Fruit fly (Drosophila melanogaster): ENCODE measurements around the gene CG12054.

CG12054 gene

DNA sequence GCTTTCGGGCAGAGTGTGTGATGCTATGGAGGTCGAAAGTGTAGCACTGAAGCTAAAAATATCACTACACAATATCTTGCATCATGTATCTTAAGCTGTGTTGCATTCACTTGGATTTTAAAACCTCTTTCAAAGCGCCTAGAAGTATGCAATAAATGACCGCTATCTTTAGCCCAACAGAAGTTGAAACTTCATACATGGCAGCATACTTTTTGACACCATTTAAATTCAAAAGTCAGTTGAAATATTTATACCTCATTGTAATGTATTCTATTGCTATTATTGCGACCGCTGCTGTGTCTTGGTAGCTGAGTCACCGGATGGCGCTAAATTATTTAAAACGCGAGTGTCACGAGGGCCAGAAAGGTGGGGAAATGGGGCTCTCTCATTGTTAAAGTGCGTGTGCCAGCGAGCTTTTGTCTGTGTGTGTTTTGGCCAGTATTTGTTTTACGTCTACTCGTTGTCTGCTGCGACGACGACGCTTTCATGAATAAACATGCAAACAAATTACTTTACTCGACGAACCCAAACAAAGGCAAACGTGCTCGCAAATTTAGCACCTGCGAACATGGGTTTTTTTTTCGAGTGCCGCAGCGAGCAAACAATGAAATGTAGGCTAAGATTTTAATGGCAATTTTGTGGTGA, 50.4 kb downstream of the CG12054 start:
- no peak for TF ChIP-seq HLH106 (tag; optimal IDR thresholded peaks at IDR 0.05)
- no peak for TF ChIP-seq sage (GFP tag; optimal IDR thresholded peaks at IDR 0.05)
- no peak for TF ChIP-seq Dif (GFP tag; optimal IDR thresholded peaks at IDR 0.05; ENCODE audit: partially characterized antibody)
- no peak for TF ChIP-seq CrebA (GFP tag; optimal IDR thresholded peaks at IDR 0.05; ENCODE audit: borderline replicate concordance)
- no peak for TF ChIP-seq rgr (GFP tag; optimal IDR thresholded peaks at IDR 0.05)
- TF ChIP-seq br (GFP tag; optimal IDR thresholded peaks at IDR 0.05) = peak; percentile 18
- no peak for TF ChIP-seq GATAd (GFP tag; optimal IDR thresholded peaks at IDR 0.05)
- no peak for TF ChIP-seq psq (GFP tag; optimal IDR thresholded peaks at IDR 0.05)
- TF ChIP-seq usp (GFP tag; optimal IDR thresholded peaks at IDR 0.05) = no peak
- no peak for TF ChIP-seq woc (GFP tag; optimal IDR thresholded peaks at IDR 0.05)
- TF ChIP-seq CG32264 (GFP tag; optimal IDR thresholded peaks at IDR 0.05) = no peak
- no peak for TF ChIP-seq sv (GFP tag; optimal IDR thresholded peaks at IDR 0.05)
- no peak for TF ChIP-seq Abd-B (GFP tag; optimal IDR thresholded peaks at IDR 0.05)
- no peak for TF ChIP-seq Sp1 (GFP tag; optimal IDR thresholded peaks at IDR 0.05)
- TF ChIP-seq Myc (optimal IDR thresholded peaks at IDR 0.05) = no peak
- no peak for TF ChIP-seq tai (GFP tag; optimal IDR thresholded peaks at IDR 0.05)
- no peak for TF ChIP-seq pan (optimal IDR thresholded peaks at IDR 0.05)
- no peak for TF ChIP-seq Rel (GFP tag; optimal IDR thresholded peaks at IDR 0.05)
- TF ChIP-seq Rel (tag; optimal IDR thresholded peaks at IDR 0.05) = no peak
- no peak for TF ChIP-seq CG9705 (GFP tag; optimal IDR thresholded peaks at IDR 0.05)
- no peak for TF ChIP-seq brk (GFP tag; optimal IDR thresholded peaks at IDR 0.05)
- no peak for TF ChIP-seq Vsx2 (GFP tag; optimal IDR thresholded peaks at IDR 0.05; ENCODE audit: partially characterized antibody)
- no peak for TF ChIP-seq Dfd (GFP tag; optimal IDR thresholded peaks at IDR 0.05)
- TF ChIP-seq OdsH (GFP tag; optimal IDR thresholded peaks at IDR 0.05) = peak; percentile 10
- TF ChIP-seq lola (GFP tag; optimal IDR thresholded peaks at IDR 0.05) = no peak
- no peak for TF ChIP-seq dsf (GFP tag; optimal IDR thresholded peaks at IDR 0.05; ENCODE audit: borderline replicate concordance)
- TF ChIP-seq Hr78 (GFP tag; optimal IDR thresholded peaks at IDR 0.05) = no peak
- peak in 1 of 2 experiments; percentile 9 for TF ChIP-seq foxo (GFP tag; optimal IDR thresholded peaks at IDR 0.05)
- TF ChIP-seq Hnf4 (GFP tag; optimal IDR thresholded peaks at IDR 0.05) = no peak
- peak; percentile 22 for TF ChIP-seq h (GFP tag; optimal IDR thresholded peaks at IDR 0.05)
- no peak for TF ChIP-seq dmrt93B (GFP tag; optimal IDR thresholded peaks at IDR 0.05)
- TF ChIP-seq fru (GFP tag; optimal IDR thresholded peaks at IDR 0.05) = peak; percentile 15
- TF ChIP-seq N (GFP tag; optimal IDR thresholded peaks at IDR 0.05) = no peak
- TF ChIP-seq Hr83 (GFP tag; optimal IDR thresholded peaks at IDR 0.05; ENCODE audit: poor library complexity, severe bottlenecking) = no peak
- no peak for TF ChIP-seq dl (GFP tag; optimal IDR thresholded peaks at IDR 0.05; ENCODE audit: insufficient read depth in 1 of 2, partially characterized antibody in 2 of 2)
- no peak for TF ChIP-seq Jra (GFP tag; optimal IDR thresholded peaks at IDR 0.05)
- no peak for TF ChIP-seq ey (GFP tag; optimal IDR thresholded peaks at IDR 0.05)
- no peak for TF ChIP-seq Mio (GFP tag; optimal IDR thresholded peaks at IDR 0.05)
- no peak for TF ChIP-seq jim (GFP tag; optimal IDR thresholded peaks at IDR 0.05)

All from whole organism, wandering third instar larva.